Worm (Caenorhabditis elegans) whole organism, L1 larva: ENCODE data around the gene srd-63.
A peak's percentile ranks its signal among the peaks of the same experiment; 100 is the strongest.

ENCODE experiments used
- F16B12.6 ChIP-seq: fragments of 150-350 bp; optimal IDR thresholded peaks from 2 replicates; lab custom pipeline; 2014; ENCODE audit warnings: missing biosample characterization, missing genetic modification characterization
- aly-2 ChIP-seq: fragments of 150-350 bp; optimal IDR thresholded peaks from 2 replicates; lab custom pipeline; 2014; ENCODE audit warnings: missing biosample characterization, missing genetic modification characterization
- ama-1 ChIP-seq: fragments of 150-350 bp; optimal IDR thresholded peaks from 2 replicates; lab custom pipeline; 2014
- blmp-1 ChIP-seq: fragments of 150-350 bp; optimal IDR thresholded peaks from 2 replicates; lab custom pipeline; 2014; ENCODE audit warnings: missing biosample characterization, missing genetic modification characterization
- ceh-88 ChIP-seq: fragments of 200-800 bp; sonication (Bioruptor generic); IDR thresholded peaks from 2 replicates; pipeline ENCODE4 v1.3.6; 2022; ENCODE audit warnings: missing genetic modification characterization, missing compliant biosample characterization
- ceh-90 ChIP-seq: sonication (generic microtip); optimal IDR thresholded peaks from 2 replicates; lab custom pipeline; 2016; ENCODE audit warnings: missing genetic modification characterization, missing compliant biosample characterization
- dsc-1 ChIP-seq: sonication (generic microtip); optimal IDR thresholded peaks from 2 replicates; lab custom pipeline; 2016; ENCODE audit warnings: mild to moderate bottlenecking, missing genetic modification characterization, missing compliant biosample characterization
- efl-1 ChIP-seq, 4 experiments: fragments of 150-350 bp; optimal IDR thresholded peaks in 3 of 4; peaks in 1 of 4; 1 replicate in 1 of 4; 2 replicates in 3 of 4; lab custom pipeline; 2014; ENCODE audit warnings: missing biosample characterization in 2 of 4, missing genetic modification characterization in 2 of 4, missing genetic modification reagents in 2 of 4
- egl-27 ChIP-seq, 2 experiments: fragments of 150-350 bp in 1 of 2; sonication (generic microtip); optimal IDR thresholded peaks; 3 replicates each; lab custom pipeline; 2017 to 2018; ENCODE audit warnings: missing biosample characterization in 2 of 2, missing genetic modification characterization in 2 of 2, missing genetic modification reagents in 2 of 2
- elt-2 ChIP-seq: sonication (generic microtip); optimal IDR thresholded peaks from 2 replicates; lab custom pipeline; 2016; ENCODE audit warnings: missing genetic modification characterization, mild to moderate bottlenecking, inconsistent platforms, missing compliant biosample characterization, missing genetic modification reagents
- elt-3 ChIP-seq, 6 experiments: fragments of 150-350 bp in 1 of 6; sonication (generic microtip); optimal IDR thresholded peaks; 2 replicates each; lab custom pipeline; 2017 to 2018; ENCODE audit warnings: missing biosample characterization in 6 of 6, missing genetic modification characterization in 6 of 6, inconsistent platforms in 1 of 6
- fkh-4 ChIP-seq: sonication (generic microtip); optimal IDR thresholded peaks from 2 replicates; lab custom pipeline; 2016; ENCODE audit warnings: missing compliant biosample characterization, missing genetic modification characterization, borderline replicate concordance
- fkh-8 ChIP-seq: sonication (generic microtip); optimal IDR thresholded peaks from 2 replicates; lab custom pipeline; 2016; ENCODE audit warnings: mild to moderate bottlenecking, missing genetic modification characterization, missing compliant biosample characterization
- fos-1 ChIP-seq: fragments of 150-350 bp; optimal IDR thresholded peaks from 2 replicates; lab custom pipeline; 2014; ENCODE audit warnings: missing biosample characterization, missing genetic modification characterization
- grh-1 ChIP-seq: fragments of 200-800 bp; sonication (Bioruptor generic); IDR thresholded peaks from 2 replicates; pipeline ENCODE4 v1.3.6; 2022; ENCODE audit warnings: missing genetic modification reagents, missing genetic modification characterization, missing compliant biosample characterization
- hlh-17 ChIP-seq: fragments of 200-800 bp; sonication (Bioruptor generic); optimal IDR thresholded peaks from 2 replicates; lab custom pipeline; 2018; ENCODE audit warnings: missing genetic modification characterization, mild to moderate bottlenecking, missing compliant biosample characterization, moderate library complexity, borderline replicate concordance
- hpl-2 ChIP-seq: fragments of 150-350 bp; optimal IDR thresholded peaks from 2 replicates; lab custom pipeline; 2014; ENCODE audit warnings: missing biosample characterization, missing genetic modification reagents, missing genetic modification characterization
- isw-1 ChIP-seq: fragments of 200-800 bp; sonication (Bioruptor generic); IDR thresholded peaks from 2 replicates; pipeline ENCODE4 v1.3.6; 2022; ENCODE audit warnings: missing genetic modification characterization, missing compliant biosample characterization
- jun-1 ChIP-seq: fragments of 150-350 bp; optimal IDR thresholded peaks from 2 replicates; lab custom pipeline; 2014; ENCODE audit warnings: missing biosample characterization, missing genetic modification reagents, missing genetic modification characterization
- lin-15B ChIP-seq: fragments of 150-350 bp; sonication (generic microtip); optimal IDR thresholded peaks from 3 replicates; lab custom pipeline; 2014; ENCODE audit warnings: missing biosample characterization, missing genetic modification characterization
- lin-39 ChIP-seq: fragments of 150-350 bp; optimal IDR thresholded peaks from 2 replicates; lab custom pipeline; 2014; ENCODE audit warnings: missing biosample characterization, missing genetic modification reagents, missing genetic modification characterization
- lir-3 ChIP-seq: sonication (generic microtip); optimal IDR thresholded peaks from 2 replicates; lab custom pipeline; 2016; ENCODE audit warnings: mild to moderate bottlenecking, missing genetic modification characterization, moderate library complexity, missing compliant biosample characterization; ENCODE audit not compliant: poor library complexity
- mab-9 ChIP-seq: fragments of 200-800 bp; sonication (Bioruptor generic); IDR thresholded peaks from 2 replicates; pipeline ENCODE4 v1.3.6; 2022; ENCODE audit warnings: missing genetic modification reagents, missing genetic modification characterization, missing compliant biosample characterization
- mep-1 ChIP-seq: fragments of 150-350 bp; optimal IDR thresholded peaks from 2 replicates; lab custom pipeline; 2014; ENCODE audit warnings: missing biosample characterization, missing genetic modification characterization
- nhr-11 ChIP-seq: fragments of 150-350 bp; optimal IDR thresholded peaks from 2 replicates; lab custom pipeline; 2014; ENCODE audit warnings: missing biosample characterization, missing genetic modification characterization
- nhr-20 ChIP-seq: sonication (generic microtip); optimal IDR thresholded peaks from 2 replicates; lab custom pipeline; 2016; ENCODE audit warnings: mild to moderate bottlenecking, missing genetic modification characterization, missing compliant biosample characterization
- nhr-237 ChIP-seq: fragments of 150-350 bp; optimal IDR thresholded peaks from 2 replicates; lab custom pipeline; 2014; ENCODE audit warnings: missing biosample characterization, missing genetic modification characterization
- nhr-28 ChIP-seq: fragments of 150-350 bp; optimal IDR thresholded peaks from 2 replicates; lab custom pipeline; 2014; ENCODE audit warnings: missing biosample characterization, missing genetic modification characterization
- nhr-71 ChIP-seq: sonication (generic microtip); optimal IDR thresholded peaks from 2 replicates; lab custom pipeline; 2016; ENCODE audit warnings: mild to moderate bottlenecking, missing genetic modification characterization, moderate library complexity, missing compliant biosample characterization
- nhr-76 ChIP-seq: sonication (generic microtip); optimal IDR thresholded peaks from 2 replicates; lab custom pipeline; 2017; ENCODE audit warnings: missing biosample characterization, missing genetic modification characterization
- nhr-77 ChIP-seq: fragments of 150-350 bp; optimal IDR thresholded peaks from 2 replicates; lab custom pipeline; 2014; ENCODE audit warnings: missing biosample characterization, missing genetic modification characterization
- nhr-85 ChIP-seq: sonication (generic microtip); peaks from one replicate; lab custom pipeline; 2016; ENCODE audit warnings: missing genetic modification characterization, inconsistent platforms, missing compliant biosample characterization
- pag-3 ChIP-seq: sonication (generic microtip); optimal IDR thresholded peaks from 2 replicates; lab custom pipeline; 2017; ENCODE audit warnings: missing genetic modification characterization, mild to moderate bottlenecking, missing compliant biosample characterization, antibody characterized with exemption, borderline replicate concordance; ENCODE audit not compliant: insufficient read depth
- rnt-1 ChIP-seq: sonication (generic microtip); optimal IDR thresholded peaks from 2 replicates; lab custom pipeline; 2016; ENCODE audit warnings: mild to moderate bottlenecking, missing genetic modification characterization, moderate library complexity, missing compliant biosample characterization
- skn-1 ChIP-seq: fragments of 150-350 bp; optimal IDR thresholded peaks from 2 replicates; lab custom pipeline; 2014; ENCODE audit warnings: missing biosample characterization, missing genetic modification characterization
- snu-23 ChIP-seq: sonication (generic microtip); optimal IDR thresholded peaks from 2 replicates; lab custom pipeline; 2016; ENCODE audit warnings: missing genetic modification characterization, missing compliant biosample characterization
- sox-4 ChIP-seq: sonication (generic microtip); optimal IDR thresholded peaks from 2 replicates; lab custom pipeline; 2016; ENCODE audit warnings: missing genetic modification characterization, missing compliant biosample characterization
- sup-37 ChIP-seq: fragments of 200-800 bp; sonication (Bioruptor generic); optimal IDR thresholded peaks from 2 replicates; lab custom pipeline; 2018; ENCODE audit warnings: mild to moderate bottlenecking, missing genetic modification characterization, missing compliant biosample characterization
- unc-62 ChIP-seq: fragments of 150-350 bp; optimal IDR thresholded peaks from 2 replicates; lab custom pipeline; 2014; ENCODE audit warnings: missing biosample characterization, missing genetic modification reagents, missing genetic modification characterization
- unc-86 ChIP-seq: sonication (generic microtip); optimal IDR thresholded peaks from 2 replicates; lab custom pipeline; 2016; ENCODE audit warnings: missing genetic modification characterization, missing compliant biosample characterization
- vab-15 ChIP-seq: sonication (generic microtip); optimal IDR thresholded peaks from 2 replicates; lab custom pipeline; 2017; ENCODE audit warnings: missing genotype, mild to moderate bottlenecking, missing genetic modification characterization, missing compliant biosample characterization
- xbp-1 ChIP-seq: sonication (generic microtip); optimal IDR thresholded peaks from 2 replicates; lab custom pipeline; 2016; ENCODE audit warnings: missing genetic modification characterization, missing compliant biosample characterization
- zag-1 ChIP-seq: fragments of 150-350 bp; optimal IDR thresholded peaks from 2 replicates; lab custom pipeline; 2014; ENCODE audit warnings: missing biosample characterization, missing genetic modification characterization
- ztf-11 ChIP-seq, 2 experiments: sonication (generic microtip); optimal IDR thresholded peaks; 2 replicates each; lab custom pipeline; 2016 to 2017; ENCODE audit warnings: missing genetic modification characterization in 2 of 2, missing biosample characterization in 1 of 2, missing compliant biosample characterization in 1 of 2
- ztf-4 ChIP-seq: fragments of 150-350 bp; optimal IDR thresholded peaks from 2 replicates; lab custom pipeline; 2014; ENCODE audit warnings: missing biosample characterization, missing genetic modification characterization

Gene srd-63

DNA sequence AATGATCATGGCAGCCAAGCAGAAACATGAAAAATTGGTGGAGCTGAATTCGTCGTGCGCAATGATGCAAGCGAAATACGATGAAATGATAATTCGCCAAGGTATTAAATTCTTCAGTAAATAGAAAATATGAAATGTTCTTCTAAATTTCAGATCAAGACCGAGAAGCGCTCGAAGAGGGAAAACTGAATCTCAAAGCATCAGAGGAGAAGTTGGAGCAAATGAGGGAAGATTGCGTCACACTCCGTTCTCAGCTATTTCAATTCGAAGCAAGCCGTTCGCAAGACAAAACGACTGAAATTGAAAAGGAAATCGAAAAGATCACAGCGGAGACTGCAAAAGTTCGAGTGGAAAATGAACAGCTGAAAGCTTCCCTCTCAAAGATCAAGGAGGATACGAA, 12.7 kb upstream of the srd-63 start:
- TF ChIP-seq skn-1 (no peak), egl-27 (tag; optimal IDR thresholded peaks at IDR 0.05; lab: Kevin White, UChicago) (no peak), lin-39 (tag; lab: Kevin White, UChicago) (no peak), sox-4 (tag; lab: Kevin White, UChicago) (no peak), jun-1 (tag; lab: Kevin White, UChicago) (no peak), sup-37 (no peak)

DNA sequence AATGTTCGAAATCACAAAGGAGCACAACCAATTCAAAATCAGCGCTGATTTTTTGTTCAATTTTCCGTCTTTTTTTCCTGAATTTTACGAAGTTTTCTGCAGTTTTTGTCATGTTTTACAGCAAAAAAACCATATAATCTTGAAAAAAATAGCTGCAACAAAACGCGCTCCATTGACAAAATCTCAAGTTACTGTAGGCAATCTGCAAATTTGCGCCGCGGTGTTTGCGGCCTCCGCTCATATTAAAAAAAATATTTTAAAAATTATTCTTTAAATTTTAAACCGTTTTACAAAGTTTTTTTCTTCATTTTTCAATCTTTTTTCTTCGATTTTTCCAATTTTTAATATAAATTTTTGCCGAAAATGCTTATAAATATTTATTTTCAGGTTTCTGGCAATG, 11.7 kb upstream of the srd-63 start:
- TF ChIP-seq jun-1 (tag; lab: Kevin White, UChicago) (no peak), efl-1 (optimal IDR thresholded peaks at IDR 0.05; lab: Kevin White, UChicago) (peak in 1 of 2 experiments; percentile 85), efl-1 (GFP tag; optimal IDR thresholded peaks at IDR 0.05 in 1 of 2; lab: Kevin White, UChicago) (no peak)

DNA sequence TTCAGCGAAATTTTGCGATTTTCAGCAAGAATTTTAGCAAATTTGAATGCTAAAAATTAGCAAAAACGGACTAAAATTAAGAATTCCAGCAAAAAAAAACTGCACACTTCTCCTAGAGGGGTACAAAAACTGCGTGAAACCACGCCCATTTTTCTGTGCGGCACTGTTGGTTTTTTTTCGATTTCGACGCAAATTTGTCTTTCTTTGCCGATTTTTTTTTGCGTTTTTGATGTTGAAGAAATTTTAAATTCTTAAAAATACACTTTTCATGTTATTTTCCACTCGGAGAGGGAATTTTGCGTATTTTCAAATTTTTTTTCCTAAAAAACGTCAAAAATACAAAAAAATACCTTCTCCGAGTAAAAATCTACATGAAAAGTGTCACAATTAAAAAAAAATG, 10.3 kb upstream of the srd-63 start, which contains the start of gene syp-1:
TSS of gene syp-1 (plus strand) at position 301 of the 400 bp plus-strand sequence.
- TF ChIP-seq fkh-8, result no peak

DNA sequence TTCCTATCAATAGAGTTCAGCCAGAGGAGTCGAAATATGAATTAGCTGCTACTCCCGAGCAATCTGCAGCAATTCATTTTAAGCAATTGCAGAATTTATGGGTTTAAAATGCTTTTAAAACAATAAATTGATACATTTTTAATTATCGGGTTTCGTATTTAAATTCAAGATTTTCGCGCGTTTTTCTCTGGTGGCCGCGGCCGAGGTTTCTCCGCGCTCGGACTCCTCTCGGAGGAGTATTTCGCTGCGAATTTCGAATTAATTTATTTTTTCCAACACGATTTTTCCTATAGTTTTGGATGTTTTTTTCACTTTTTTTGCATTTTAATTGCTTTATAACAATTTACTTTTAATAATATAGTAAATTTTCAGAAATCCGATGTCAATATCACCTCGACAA, 7.9 kb upstream of the srd-63 start, which contains the start of gene F13A7.14:
TSS of gene F13A7.14 (plus strand) at position 373 of the 400 bp plus-strand sequence.
- TF ChIP-seq sox-4 (tag; lab: Kevin White, UChicago) (peak; percentile 94), xbp-1 (tag; lab: Kevin White, UChicago) (peak; percentile 91), snu-23 (GFP tag; lab: Kevin White, UChicago) (peak; percentile 90), ceh-90 (tag; lab: Kevin White, UChicago) (peak; percentile 95), mep-1 (peak; percentile 79), nhr-77 (tag; lab: Kevin White, UChicago) (peak; percentile 1), ztf-11 (tag; optimal IDR thresholded peaks at IDR 0.05; lab: Kevin White, UChicago) (peak in 1 of 2 experiments; percentile 98), pag-3 (tag; lab: Kevin White, UChicago) (no peak), hlh-17 (GFP tag; lab: Kevin White, UChicago) (peak; percentile 67), nhr-85 (tag; lab: Kevin White, UChicago) (peak; percentile 95), elt-3 (tag; optimal IDR thresholded peaks at IDR 0.05; lab: Kevin White, UChicago) (peak in 2 of 6 experiments; percentile 29 to 87), sup-37 (peak; percentile 85), lin-15B (tag; lab: Kevin White, UChicago) (peak; percentile 64), lin-39 (tag; lab: Kevin White, UChicago) (peak; percentile 78), lir-3 (tag; lab: Kevin White, UChicago) (peak; percentile 96), nhr-28 (tag; lab: Kevin White, UChicago) (no peak), blmp-1 (tag; lab: Kevin White, UChicago) (peak; percentile 46), unc-86 (tag; lab: Kevin White, UChicago) (peak; percentile 83), ztf-4 (tag; lab: Kevin White, UChicago) (peak; percentile 58), nhr-20 (tag; lab: Kevin White, UChicago) (peak; percentile 92), fkh-8 (peak; percentile 77), fos-1 (tag; lab: Kevin White, UChicago) (no peak), nhr-71 (tag; lab: Kevin White, UChicago) (peak; percentile 95), isw-1 (GFP tag; lab: Robert Waterston, UW) (peak; percentile 82), nhr-11 (peak; percentile 25), dsc-1 (tag; lab: Kevin White, UChicago) (peak; percentile 96), unc-62 (GFP tag; lab: Kevin White, UChicago) (no peak), vab-15 (peak; percentile 74), efl-1 (optimal IDR thresholded peaks at IDR 0.05; lab: Kevin White, UChicago) (peak; percentile 97 to 98), efl-1 (GFP tag; optimal IDR thresholded peaks at IDR 0.05 in 1 of 2; lab: Kevin White, UChicago) (peak; percentile 97 to 100), zag-1 (tag; lab: Kevin White, UChicago) (no peak), nhr-237 (tag; lab: Kevin White, UChicago) (no peak), fkh-4 (tag; lab: Kevin White, UChicago) (peak; percentile 97), grh-1 (GFP tag; lab: Robert Waterston, UW) (peak; percentile 86), skn-1 (peak; percentile 85), rnt-1 (tag; lab: Kevin White, UChicago) (peak; percentile 99), aly-2 (tag; lab: Kevin White, UChicago) (no peak), hpl-2 (no peak), F16B12.6 (peak; percentile 15), ceh-88 (GFP tag; lab: Robert Waterston, UW) (peak; percentile 71), nhr-76 (tag; lab: Kevin White, UChicago) (no peak), ama-1 (lab: Kevin White, UChicago) (no peak), elt-2 (peak; percentile 81), mab-9 (GFP tag; lab: Robert Waterston, UW) (peak; percentile 94)
